Comparison of ENCODE assay signal across 4 fruit fly cellular contexts in genomic region chr3R:11449688-11450087, dm6.
TF ChIP-seq lines count a peak whose summit lies in the region.

No protein-coding gene starts in this region.

- no peak for TF ChIP-seq CTCF in whole organism, embryonic (GFP tag; optimal IDR thresholded peaks at IDR 0.05; lab: Kevin White, UChicago)

TF ChIP-seq in whole organism, embryonic, 481 proteins besides CTCF, POLR2A, EP300 and RAD21:
- no peak for TF ChIP-seq Stat92E (GFP tag; optimal IDR thresholded peaks at IDR 0.05; lab: Kevin White, UChicago)
- TF ChIP-seq Hand (GFP tag; optimal IDR thresholded peaks at IDR 0.05; lab: Kevin White, UChicago): no peak
- TF ChIP-seq nom (GFP tag; optimal IDR thresholded peaks at IDR 0.05; lab: Kevin White, UChicago): peak; percentile 45
- no peak for TF ChIP-seq sens (GFP tag; lab: Kevin White, UChicago)
- TF ChIP-seq Hr78 (GFP tag; optimal IDR thresholded peaks at IDR 0.05; lab: Kevin White, UChicago): no peak
- no peak for TF ChIP-seq dati (GFP tag; IDR thresholded peaks at IDR 0.05; lab: Robert Waterston, UW)
- TF ChIP-seq zf30C (GFP tag; optimal IDR thresholded peaks at IDR 0.05; lab: Kevin White, UChicago): no peak
TF ChIP-seq in whole organism, embryonic: peak in this region for 1.

TF ChIP-seq in whole organism, prepupa, 60 proteins besides CTCF, POLR2A, EP300 and RAD21 (continues in another document):
- TF ChIP-seq Hr39 (GFP tag; optimal IDR thresholded peaks at IDR 0.05; lab: Kevin White, UChicago) (no peak), CG8119 (GFP tag; IDR thresholded peaks at IDR 0.05; lab: Robert Waterston, UW) (no peak), Ets21C (GFP tag; optimal IDR thresholded peaks at IDR 0.05; lab: Kevin White, UChicago) (no peak), CG6808 (GFP tag; optimal IDR thresholded peaks at IDR 0.05; lab: Kevin White, UChicago) (peak; percentile 22), salr (GFP tag; optimal IDR thresholded peaks at IDR 0.05; lab: Kevin White, UChicago) (no peak), CG11294 (GFP tag; IDR thresholded peaks at IDR 0.05; lab: Robert Waterston, UW) (no peak), CG6163 (GFP tag; IDR thresholded peaks at IDR 0.05; lab: Robert Waterston, UW) (0 out of 3 replicates have a peak, but pooled peaks have one; percentile 9), CG16779 (tag; optimal IDR thresholded peaks at IDR 0.05; lab: Kevin White, UChicago) (no peak), Eip93F (GFP tag; optimal IDR thresholded peaks at IDR 0.05; lab: Kevin White, UChicago) (no peak), CG10669 (GFP tag; optimal IDR thresholded peaks at IDR 0.05; lab: Kevin White, UChicago) (no peak), svp (GFP tag; lab: Kevin White, UChicago) (no peak), eg (GFP tag; IDR thresholded peaks at IDR 0.05; lab: Robert Waterston, UW) (peak; percentile 36; the same call in 1 of the 3 replicates), vri (GFP tag; optimal IDR thresholded peaks at IDR 0.05; lab: Kevin White, UChicago) (peak; percentile 0), CG34406 (GFP tag; optimal IDR thresholded peaks at IDR 0.05; lab: Kevin White, UChicago) (no peak), CG31627 (GFP tag; optimal IDR thresholded peaks at IDR 0.05; lab: Kevin White, UChicago) (no peak), CG11762 (GFP tag; optimal IDR thresholded peaks at IDR 0.05; lab: Kevin White, UChicago; ENCODE audit: insufficient read depth) (no peak), CG10631 (GFP tag; optimal IDR thresholded peaks at IDR 0.05; lab: Kevin White, UChicago) (no peak), fkh (GFP tag; optimal IDR thresholded peaks at IDR 0.05; lab: Kevin White, UChicago) (no peak), lz (GFP tag; optimal IDR thresholded peaks at IDR 0.05; lab: Kevin White, UChicago) (no peak), CG6854 (GFP tag; optimal IDR thresholded peaks at IDR 0.05; lab: Kevin White, UChicago) (peak; percentile 52), dac (GFP tag; optimal IDR thresholded peaks at IDR 0.05; lab: Kevin White, UChicago) (no peak), CG3032 (tag; optimal IDR thresholded peaks at IDR 0.05; lab: Kevin White, UChicago) (no peak), Sox14 (GFP tag; optimal IDR thresholded peaks at IDR 0.05; lab: Kevin White, UChicago) (no peak), CG8632 (GFP tag; optimal IDR thresholded peaks at IDR 0.05; lab: Kevin White, UChicago) (no peak), pdm3 (GFP tag; optimal IDR thresholded peaks at IDR 0.05; lab: Kevin White, UChicago) (no peak), esn (GFP tag; optimal IDR thresholded peaks at IDR 0.05; lab: Kevin White, UChicago) (no peak), CG11902 (GFP tag; optimal IDR thresholded peaks at IDR 0.05; lab: Kevin White, UChicago) (no peak), fd85E (GFP tag; optimal IDR thresholded peaks at IDR 0.05; lab: Kevin White, UChicago) (no peak), Blimp-1 (GFP tag; optimal IDR thresholded peaks at IDR 0.05; lab: Kevin White, UChicago) (peak; percentile 71)

TF ChIP-seq in whole organism, pupa, 21 proteins besides CTCF, POLR2A, EP300 and RAD21:
- no peak for TF ChIP-seq CG4496 (GFP tag; IDR thresholded peaks at IDR 0.05; lab: Robert Waterston, UW)
- TF ChIP-seq Snoo (tag; optimal IDR thresholded peaks at IDR 0.05; lab: Kevin White, UChicago): peak; percentile 6
- TF ChIP-seq CG34367 (tag; optimal IDR thresholded peaks at IDR 0.05; lab: Kevin White, UChicago): no peak
- 0 out of 2 replicates have a peak, but pooled peaks have one; percentile 14 for TF ChIP-seq CG12605 (GFP tag; IDR thresholded peaks at IDR 0.05; lab: Robert Waterston, UW)
- TF ChIP-seq Ets98B (GFP tag; IDR thresholded peaks at IDR 0.05; lab: Robert Waterston, UW): no peak
- peak; percentile 13 for TF ChIP-seq gl (tag; optimal IDR thresholded peaks at IDR 0.05; lab: Kevin White, UChicago)

TF ChIP-seq in whole organism, wandering third instar larva, 38 proteins besides CTCF, POLR2A, EP300 and RAD21:
- peak; percentile 13 for TF ChIP-seq Dif (GFP tag; optimal IDR thresholded peaks at IDR 0.05; lab: Kevin White, UChicago; ENCODE audit: partially characterized antibody)
- TF ChIP-seq psq (GFP tag; optimal IDR thresholded peaks at IDR 0.05; lab: Kevin White, UChicago): peak; percentile 90
- peak; percentile 59 for TF ChIP-seq CrebA (GFP tag; optimal IDR thresholded peaks at IDR 0.05; lab: Kevin White, UChicago; ENCODE audit: borderline replicate concordance)
- TF ChIP-seq Rel (GFP tag; optimal IDR thresholded peaks at IDR 0.05; lab: Kevin White, UChicago): no peak
- peak; percentile 15 for TF ChIP-seq Rel (tag; optimal IDR thresholded peaks at IDR 0.05; lab: Kevin White, UChicago)
- TF ChIP-seq GATAd (GFP tag; optimal IDR thresholded peaks at IDR 0.05; lab: Kevin White, UChicago): no peak
- TF ChIP-seq jim (GFP tag; optimal IDR thresholded peaks at IDR 0.05; lab: Kevin White, UChicago): peak; percentile 72
- TF ChIP-seq woc (GFP tag; optimal IDR thresholded peaks at IDR 0.05; lab: Kevin White, UChicago): no peak
- TF ChIP-seq Vsx2 (GFP tag; optimal IDR thresholded peaks at IDR 0.05; lab: Kevin White, UChicago; ENCODE audit: partially characterized antibody): peak; percentile 25
- TF ChIP-seq Sp1 (GFP tag; optimal IDR thresholded peaks at IDR 0.05; lab: Kevin White, UChicago): peak; percentile 64
- peak; percentile 50 for TF ChIP-seq brk (GFP tag; optimal IDR thresholded peaks at IDR 0.05; lab: Kevin White, UChicago)
- no peak for TF ChIP-seq Hnf4 (GFP tag; optimal IDR thresholded peaks at IDR 0.05; lab: Kevin White, UChicago)

Comparison
In these comparisons a context has a peak if more than half of its experiments do, and no peak if none do; other contexts are left out.
1. Of the 7 proteins assayed by ChIP-seq in both whole organism, embryonic and whole organism, prepupa: peak only in whole organism, embryonic: none; only in whole organism, prepupa: Blimp-1, CG6854 and Sox102F; in both: none; in neither: 4.